Fruit fly (Drosophila melanogaster) whole organism, embryonic: Measurements from ENCODE around the gene CG31287.

Experiments
- Asciz ChIP-seq: fragments of 200-800 bp; sonication (Bioruptor generic); optimal IDR thresholded peaks from 2 replicates; lab custom pipeline; 2017; ENCODE audit warnings: missing biosample characterization, mild to moderate bottlenecking, missing genetic modification characterization, missing genetic modification reagents
- CG1024 ChIP-seq: fragments of 200-800 bp; sonication (Bioruptor generic); IDR thresholded peaks from 2 replicates; pipeline ENCODE4 v1.3.6; 2022; ENCODE audit warnings: missing biosample characterization, missing genetic modification characterization
- CG10267 ChIP-seq: fragments of 200-800 bp; sonication (Bioruptor generic); optimal IDR thresholded peaks from 2 replicates; lab custom pipeline; 2018; ENCODE audit warnings: missing biosample characterization, mild to moderate bottlenecking, missing genetic modification characterization, moderate library complexity
- CG10959 ChIP-seq: fragments of 200-800 bp; sonication (Bioruptor generic); IDR thresholded peaks from 2 replicates; pipeline ENCODE4 v1.3.6; 2022; ENCODE audit warnings: missing biosample characterization, missing genetic modification characterization
- CG11695 ChIP-seq: fragments of 200-800 bp; sonication (Bioruptor generic); IDR thresholded peaks from 3 replicates; pipeline ENCODE4 v1.3.6; 2022; ENCODE audit warnings: missing biosample characterization, missing genetic modification characterization
- CG12071 ChIP-seq: fragments of 200-800 bp; sonication (Bioruptor generic); optimal IDR thresholded peaks from 3 replicates; lab custom pipeline; 2018; ENCODE audit warnings: missing biosample characterization, mild to moderate bottlenecking, missing genetic modification characterization
- CG13123 ChIP-seq: fragments of 200-800 bp; sonication (Bioruptor generic); optimal IDR thresholded peaks from 2 replicates; lab custom pipeline; 2016; ENCODE audit warnings: missing biosample characterization, missing genetic modification characterization
- CG15073 ChIP-seq: fragments of 200-800 bp; sonication (Bioruptor generic); optimal IDR thresholded peaks from 2 replicates; lab custom pipeline; 2016; ENCODE audit warnings: missing biosample characterization, missing genetic modification characterization
- CG15479 ChIP-seq: fragments of 200-800 bp; sonication (Bioruptor generic); optimal IDR thresholded peaks from 3 replicates; lab custom pipeline; 2019; ENCODE audit warnings: missing biosample characterization, mild to moderate bottlenecking, missing genetic modification characterization, moderate library complexity
- CG15601 ChIP-seq: fragments of 200-800 bp; sonication (Bioruptor generic); optimal IDR thresholded peaks from 3 replicates; lab custom pipeline; 2019; ENCODE audit warnings: missing biosample characterization, mild to moderate bottlenecking, missing genetic modification characterization, moderate library complexity
- CG2199 ChIP-seq: fragments of 200-800 bp; sonication (Bioruptor generic); IDR thresholded peaks from 3 replicates; pipeline ENCODE4 v1.3.6; 2022; ENCODE audit warnings: missing biosample characterization, missing genetic modification characterization
- CG31441 ChIP-seq: fragments of 200-800 bp; sonication (Bioruptor generic); IDR thresholded peaks from 2 replicates; pipeline ENCODE4 v1.3.6; 2022; ENCODE audit warnings: missing biosample characterization, missing genetic modification characterization
- CG43689 ChIP-seq: fragments of 200-800 bp; sonication (Bioruptor generic); IDR thresholded peaks from 2 replicates; pipeline ENCODE4 v1.3.6; 2022; ENCODE audit warnings: missing biosample characterization, missing genetic modification characterization
- CG4424 ChIP-seq: fragments of 200-800 bp; sonication (Bioruptor generic); optimal IDR thresholded peaks from 3 replicates; lab custom pipeline; 2016; ENCODE audit warnings: missing biosample characterization, missing genetic modification characterization
- CG6791 ChIP-seq: fragments of 200-800 bp; sonication (Bioruptor generic); IDR thresholded peaks from 3 replicates; pipeline ENCODE4 v1.3.6; 2022; ENCODE audit warnings: missing biosample characterization, missing genetic modification characterization; ENCODE audit not compliant: partially characterized antibody
- CG9727 ChIP-seq: fragments of 200-800 bp; sonication (Bioruptor generic); optimal IDR thresholded peaks from 3 replicates; lab custom pipeline; 2017; ENCODE audit warnings: missing biosample characterization, mild to moderate bottlenecking, missing genetic modification characterization
- D19A ChIP-seq: fragments of 200-800 bp; optimal IDR thresholded peaks from 3 replicates; lab custom pipeline; 2019; ENCODE audit warnings: missing biosample characterization, mild to moderate bottlenecking, missing genetic modification characterization, moderate library complexity
- Fer1 ChIP-seq: fragments of 200-800 bp; sonication (Bioruptor generic); optimal IDR thresholded peaks from 2 replicates; lab custom pipeline; 2017; ENCODE audit warnings: missing biosample characterization, mild to moderate bottlenecking, missing genetic modification characterization
- H15 ChIP-seq: fragments of 200-800 bp; sonication (Bioruptor generic); IDR thresholded peaks from 3 replicates; pipeline ENCODE4 v1.3.6; 2022; ENCODE audit warnings: missing biosample characterization, missing genetic modification characterization
- HHEX ChIP-seq: fragments of 200-800 bp; sonication (Bioruptor generic); optimal IDR thresholded peaks from 3 replicates; lab custom pipeline; 2017; ENCODE audit warnings: missing biosample characterization, mild to moderate bottlenecking, missing genetic modification characterization, missing genetic modification reagents
- Hmr ChIP-seq: fragments of 200-800 bp; sonication (Bioruptor generic); optimal IDR thresholded peaks from 3 replicates; lab custom pipeline; 2017; ENCODE audit warnings: mild to moderate bottlenecking, missing biosample characterization, missing genetic modification reagents, missing genetic modification characterization
- Hr78 ChIP-seq, 2 experiments: fragments of 200-800 bp in 1 of 2; fragments of >200 bp in 1 of 2; sonication (Bioruptor generic) in 1 of 2; optimal IDR thresholded peaks; 2 replicates each; lab custom pipeline; 2017 to 2019; ENCODE audit warnings: missing biosample characterization in 2 of 2, missing genetic modification characterization in 2 of 2, mild to moderate bottlenecking in 1 of 2, moderate library complexity in 1 of 2
- NC2α ChIP-seq: fragments of 200-800 bp; sonication (Bioruptor generic); optimal IDR thresholded peaks from 2 replicates; lab custom pipeline; 2016; ENCODE audit warnings: missing biosample characterization, missing genetic modification characterization
- Nf-YA ChIP-seq: fragments of 200-800 bp; sonication (Bioruptor generic); IDR thresholded peaks from 2 replicates; pipeline ENCODE4 v1.3.6; 2022; ENCODE audit warnings: missing biosample characterization, missing genetic modification characterization
- Oaz ChIP-seq: fragments of 200-800 bp; sonication (Bioruptor generic); IDR thresholded peaks from 2 replicates; pipeline ENCODE4 v1.3.6; 2022; ENCODE audit warnings: missing biosample characterization, missing genetic modification characterization
- Ravus ChIP-seq: fragments of 200-800 bp; sonication (Bioruptor generic); IDR thresholded peaks from 2 replicates; pipeline ENCODE4 v1.3.6; 2022; ENCODE audit warnings: missing biosample characterization, missing genetic modification characterization
- Six4 ChIP-seq: fragments of 200-800 bp; sonication (Bioruptor generic); optimal IDR thresholded peaks from 2 replicates; lab custom pipeline; 2016; ENCODE audit warnings: missing biosample characterization, missing genetic modification characterization
- Sox100B ChIP-seq: fragments of 200-800 bp; sonication (Bioruptor generic); optimal IDR thresholded peaks from 3 replicates; lab custom pipeline; 2018; ENCODE audit warnings: missing biosample characterization, mild to moderate bottlenecking, missing genetic modification characterization
- Sry-β ChIP-seq: fragments of 200-800 bp; sonication (Bioruptor generic); optimal IDR thresholded peaks from 2 replicates; lab custom pipeline; 2018; ENCODE audit warnings: missing biosample characterization, mild to moderate bottlenecking, missing genetic modification characterization, moderate library complexity
- bigmax ChIP-seq: fragments of 200-800 bp; sonication (Bioruptor generic); optimal IDR thresholded peaks from 2 replicates; lab custom pipeline; 2018; ENCODE audit warnings: missing biosample characterization, mild to moderate bottlenecking, missing genetic modification characterization
- chinmo ChIP-seq: fragments of 200-800 bp; sonication (Bioruptor generic); IDR thresholded peaks from 4 replicates; pipeline ENCODE4 v1.3.6; 2022; ENCODE audit warnings: missing biosample characterization, missing genetic modification characterization; ENCODE audit not compliant: partially characterized antibody
- ci ChIP-seq: fragments of 200-800 bp; sonication (Bioruptor generic); IDR thresholded peaks from 3 replicates; pipeline ENCODE4 v1.3.6; 2022; ENCODE audit warnings: missing biosample characterization, missing genetic modification characterization
- crol ChIP-seq: fragments of 200-800 bp; sonication (Bioruptor generic); IDR thresholded peaks from 2 replicates; pipeline ENCODE4 v1.3.6; 2022; ENCODE audit warnings: missing biosample characterization, missing genetic modification characterization
- dm ChIP-seq: fragments of 200-800 bp; sonication (Bioruptor generic); optimal IDR thresholded peaks from 3 replicates; lab custom pipeline; 2016; ENCODE audit warnings: missing biosample characterization, missing genetic modification characterization
- fd102C ChIP-seq: fragments of 200-800 bp; sonication (Bioruptor generic); optimal IDR thresholded peaks from 2 replicates; lab custom pipeline; 2018; ENCODE audit warnings: missing biosample characterization, mild to moderate bottlenecking, missing genetic modification characterization, moderate library complexity
- gfzf ChIP-seq: fragments of 200-800 bp; sonication (Bioruptor generic); optimal IDR thresholded peaks from 2 replicates; lab custom pipeline; 2016; ENCODE audit warnings: missing biosample characterization, mild to moderate bottlenecking, missing genetic modification characterization, moderate library complexity
- gsb ChIP-seq: fragments of 200-800 bp; sonication (Bioruptor generic); IDR thresholded peaks from 2 replicates; pipeline ENCODE4 v1.3.6; 2022; ENCODE audit warnings: missing biosample characterization, missing genetic modification characterization
- kay ChIP-seq: fragments of 200-800 bp; sonication (Bioruptor generic); optimal IDR thresholded peaks from 2 replicates; lab custom pipeline; 2016; ENCODE audit warnings: missing biosample characterization, missing genetic modification characterization
- nerfin-1 ChIP-seq: fragments of 200-800 bp; sonication (Bioruptor generic); optimal IDR thresholded peaks from 3 replicates; lab custom pipeline; 2019; ENCODE audit warnings: missing biosample characterization, mild to moderate bottlenecking, missing genetic modification characterization, moderate library complexity
- nerfin-2 ChIP-seq: fragments of 200-800 bp; sonication (Bioruptor generic); IDR thresholded peaks from 2 replicates; pipeline ENCODE4 v1.3.6; 2022; ENCODE audit warnings: missing biosample characterization, missing genetic modification characterization; ENCODE audit not compliant: partially characterized antibody
- pb ChIP-seq: fragments of 200-800 bp; sonication (Bioruptor generic); optimal IDR thresholded peaks from 3 replicates; lab custom pipeline; 2016; ENCODE audit warnings: missing biosample characterization, missing genetic modification characterization
- sob ChIP-seq: fragments of 200-800 bp; sonication (Bioruptor generic); IDR thresholded peaks from 2 replicates; pipeline ENCODE4 v1.3.6; 2022; ENCODE audit warnings: missing biosample characterization, missing genetic modification characterization
- stc ChIP-seq: fragments of 200-800 bp; sonication (Bioruptor generic); IDR thresholded peaks from 2 replicates; pipeline ENCODE4 v1.3.6; 2022; ENCODE audit warnings: missing biosample characterization, missing genetic modification characterization
- tgo ChIP-seq: fragments of 200-800 bp; sonication (Bioruptor generic); IDR thresholded peaks from 3 replicates; pipeline ENCODE4 v1.3.6; 2022; ENCODE audit warnings: missing biosample characterization, missing genetic modification characterization
- vvl ChIP-seq: fragments of 200-800 bp; sonication (Bioruptor generic); IDR thresholded peaks from 2 replicates; pipeline ENCODE4 v1.3.6; 2022; ENCODE audit warnings: missing biosample characterization, missing genetic modification characterization

The CG31287 gene

dm6 chr3R:16220854-16221253, 17.7 kb downstream of the CG31287 start (continued):
- TF ChIP-seq crol (GFP tag; lab: Robert Waterston, UW): peak; percentile 32; the same call in 1 of the 2 replicates

- peak; percentile 73 for TF ChIP-seq CG13123 (GFP tag; lab: Kevin White, UChicago)
- TF ChIP-seq bigmax (GFP tag; lab: Kevin White, UChicago): no peak
- peak; percentile 31 for TF ChIP-seq Oaz (GFP tag; lab: Robert Waterston, UW)
- no peak for TF ChIP-seq CG6791 (GFP tag; lab: Robert Waterston, UW)
- no peak for TF ChIP-seq nerfin-2
- TF ChIP-seq CG12071: peak; percentile 0
- no peak for TF ChIP-seq CG15073
- peak; percentile 37; the same call in 1 of the 2 replicates for TF ChIP-seq vvl
- peak; percentile 97 for TF ChIP-seq chinmo
- TF ChIP-seq CG43689 (GFP tag; lab: Robert Waterston, UW): peak; percentile 52; the same call in 1 of the 2 replicates
- TF ChIP-seq CG1024 (GFP tag; lab: Robert Waterston, UW): peak; percentile 39; the same call in 1 of the 2 replicates
- TF ChIP-seq CG9727 (GFP tag; lab: Kevin White, UChicago): peak; percentile 98
- peak; percentile 92 for TF ChIP-seq nerfin-1
- TF ChIP-seq sob: peak; percentile 65
- peak; percentile 86 for TF ChIP-seq CG10267 (tag; lab: Kevin White, UChicago)
- peak; percentile 79; the same call in 1 of the 2 replicates for TF ChIP-seq crol (GFP tag; lab: Robert Waterston, UW)
- 0 out of 2 replicates have a peak, but pooled peaks have one; percentile 11 for TF ChIP-seq Nf-YA (GFP tag; lab: Robert Waterston, UW)
- TF ChIP-seq NC2α: no peak
- peak; percentile 86 for TF ChIP-seq Fer1 (GFP tag; lab: Kevin White, UChicago)
- TF ChIP-seq Six4 (GFP tag; lab: Kevin White, UChicago): peak; percentile 86
- TF ChIP-seq CG10959 (GFP tag; lab: Robert Waterston, UW): no peak
- peak; percentile 64 for TF ChIP-seq Sry-β (GFP tag; lab: Kevin White, UChicago)
- peak; percentile 59; the same call in 1 of the 2 replicates for TF ChIP-seq stc (GFP tag; lab: Robert Waterston, UW)
- peak; percentile 76 for TF ChIP-seq CG11695
- TF ChIP-seq Ravus (GFP tag; lab: Robert Waterston, UW): peak; percentile 40
- TF ChIP-seq pb: peak; percentile 53
- peak; percentile 80 for TF ChIP-seq tgo (GFP tag; lab: Robert Waterston, UW)
- peak; percentile 86 for TF ChIP-seq Hmr (GFP tag; lab: Kevin White, UChicago)
- peak in 1 of 2 experiments; percentile 91 for TF ChIP-seq Hr78 (GFP tag; optimal IDR thresholded peaks at IDR 0.05; lab: Kevin White, UChicago)
- TF ChIP-seq gsb (GFP tag; lab: Robert Waterston, UW): peak; percentile 55
- peak; percentile 87 for TF ChIP-seq D19A (tag; lab: Kevin White, UChicago)
- peak; percentile 41 for TF ChIP-seq CG15479 (GFP tag; lab: Kevin White, UChicago)
- TF ChIP-seq dm (GFP tag; lab: Kevin White, UChicago): no peak
- TF ChIP-seq kay (GFP tag; lab: Kevin White, UChicago): peak; percentile 88
- peak; percentile 80 for TF ChIP-seq H15 (GFP tag; lab: Robert Waterston, UW)
- TF ChIP-seq HHEX: peak; percentile 88
- TF ChIP-seq CG2199 (GFP tag; lab: Robert Waterston, UW): peak; percentile 17; the same call in 1 of the 3 replicates
- no peak for TF ChIP-seq gfzf
- peak; percentile 92 for TF ChIP-seq Asciz
- no peak for TF ChIP-seq fd102C
- peak; percentile 91; the same call in 1 of the 2 replicates for TF ChIP-seq CG31441 (GFP tag; lab: Robert Waterston, UW)
- peak; percentile 61; the same call in 2 of the 3 replicates for TF ChIP-seq ci (GFP tag; lab: Robert Waterston, UW)
- peak; percentile 96 for TF ChIP-seq CG4424 (GFP tag; lab: Kevin White, UChicago)
- peak; percentile 98 for TF ChIP-seq Sox100B (GFP tag; lab: Kevin White, UChicago)
- TF ChIP-seq CG15601: peak; percentile 91
Observed at dm6 chr3R:16221359-16222299, 18.5 kb downstream of the CG31287 start.
